Worm (Caenorhabditis elegans) whole organism, early embryonic: ENCODE data around the gene pqn-35.

ENCODE experiments used
- B0310.2 ChIP-seq: sonication (generic microtip); optimal IDR thresholded peaks from 2 replicates; lab custom pipeline; 2016; ENCODE audit warnings: mild to moderate bottlenecking, missing genetic modification characterization, missing compliant biosample characterization
- F13C5.2 ChIP-seq: sonication (generic microtip); optimal IDR thresholded peaks from 2 replicates; lab custom pipeline; 2017; ENCODE audit warnings: mild to moderate bottlenecking, missing genetic modification characterization, inconsistent platforms, missing compliant biosample characterization
- aly-1 ChIP-seq: sonication (generic microtip); optimal IDR thresholded peaks from 2 replicates; lab custom pipeline; 2016; ENCODE audit warnings: missing genetic modification characterization, missing compliant biosample characterization
- ama-1 ChIP-seq: fragments of 150-350 bp; optimal IDR thresholded peaks from 2 replicates; lab custom pipeline; 2014
- ceh-13 ChIP-seq: fragments of 200-800 bp; sonication (Bioruptor generic); optimal IDR thresholded peaks from 2 replicates; lab custom pipeline; 2018; ENCODE audit warnings: mild to moderate bottlenecking, missing genetic modification characterization, missing compliant biosample characterization
- ceh-36 ChIP-seq: sonication (generic microtip); optimal IDR thresholded peaks from 2 replicates; lab custom pipeline; 2016; ENCODE audit warnings: missing genetic modification characterization, inconsistent platforms, missing compliant biosample characterization
- ets-7 ChIP-seq: sonication (generic microtip); optimal IDR thresholded peaks from 2 replicates; lab custom pipeline; 2016; ENCODE audit warnings: missing genotype, missing genetic modification characterization, missing compliant biosample characterization
- flt-1 ChIP-seq: fragments of 200-800 bp; sonication (Bioruptor generic); IDR thresholded peaks from 2 replicates; pipeline ENCODE4 v1.3.6; 2022; ENCODE audit warnings: missing genetic modification characterization, missing compliant biosample characterization
- hmbx-1 ChIP-seq: sonication (generic microtip); optimal IDR thresholded peaks from 2 replicates; lab custom pipeline; 2016; ENCODE audit warnings: mild to moderate bottlenecking, missing genetic modification characterization, missing compliant biosample characterization
- hmg-4 ChIP-seq: fragments of 200-800 bp; sonication (Bioruptor generic); optimal IDR thresholded peaks from 2 replicates; lab custom pipeline; 2018; ENCODE audit warnings: mild to moderate bottlenecking, missing genetic modification characterization, missing compliant biosample characterization
- hnd-1 ChIP-seq: sonication (generic microtip); optimal IDR thresholded peaks from 2 replicates; lab custom pipeline; 2016; ENCODE audit warnings: missing genetic modification characterization, missing compliant biosample characterization
- pes-1 ChIP-seq: fragments of 200-800 bp; sonication (Bioruptor generic); IDR thresholded peaks from 2 replicates; pipeline ENCODE4 v1.3.6; 2022; ENCODE audit warnings: missing genetic modification reagents, missing genetic modification characterization, missing compliant biosample characterization
- scrt-1 ChIP-seq: fragments of 200-800 bp; sonication (Bioruptor generic); IDR thresholded peaks from 2 replicates; pipeline ENCODE4 v1.3.6; 2022; ENCODE audit warnings: missing genetic modification characterization, missing compliant biosample characterization
- sea-1 ChIP-seq: fragments of 200-800 bp; sonication (Bioruptor generic); conservative IDR thresholded peaks from 2 replicates; pipeline ENCODE4 v1.3.6; 2022; ENCODE audit warnings: missing genetic modification characterization, missing compliant biosample characterization
- tbx-11 ChIP-seq: fragments of 200-800 bp; sonication (Bioruptor generic); IDR thresholded peaks from 2 replicates; pipeline ENCODE4 v1.3.6; 2022; ENCODE audit warnings: missing genetic modification characterization, missing compliant biosample characterization
- tbx-37 ChIP-seq: fragments of 200-800 bp; sonication (Bioruptor generic); conservative IDR thresholded peaks from 2 replicates; pipeline ENCODE4 v1.3.6; 2022; ENCODE audit warnings: missing genetic modification reagents, missing genetic modification characterization, missing compliant biosample characterization
- tra-4 ChIP-seq: sonication (generic microtip); optimal IDR thresholded peaks from 2 replicates; lab custom pipeline; 2017; ENCODE audit warnings: missing genetic modification characterization, missing compliant biosample characterization

pqn-35 gene

DNA sequence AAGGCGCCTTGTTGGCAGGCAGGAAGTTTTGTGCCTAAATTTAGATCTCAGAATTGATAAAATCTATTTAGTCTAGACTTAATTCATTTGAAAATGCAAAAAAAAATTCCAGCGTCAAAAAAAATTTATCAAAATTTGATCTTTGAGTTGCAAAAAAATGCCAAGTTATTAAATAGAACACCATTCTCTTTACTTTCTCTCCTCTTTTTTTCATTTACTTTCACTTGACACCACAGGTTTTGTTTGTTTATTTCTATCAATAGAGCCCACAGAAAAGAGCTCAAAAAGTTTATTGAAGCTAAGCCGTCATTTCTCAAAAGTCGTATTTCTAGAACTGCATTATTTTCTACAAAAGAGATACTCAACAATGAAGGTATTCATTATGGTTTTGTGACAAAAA is at the start of gene pqn-35:
pqn-35 (plus strand) TSS at position 301 of the 400 bp plus-strand sequence.
- TF ChIP-seq aly-1 (no peak), ama-1 (lab: Kevin White, UChicago) (no peak), ceh-36 (tag; lab: Kevin White, UChicago) (no peak), tbx-11 (GFP tag; lab: Robert Waterston, UW) (no peak), hnd-1 (tag; lab: Kevin White, UChicago) (no peak), B0310.2 (tag; lab: Kevin White, UChicago) (no peak), F13C5.2 (tag; lab: Kevin White, UChicago) (no peak), flt-1 (GFP tag; lab: Robert Waterston, UW) (no peak), hmg-4 (GFP tag; lab: Kevin White, UChicago) (no peak), ets-7 (no peak), ceh-13 (GFP tag; lab: Kevin White, UChicago) (no peak), scrt-1 (GFP tag; lab: Robert Waterston, UW) (no peak)

DNA sequence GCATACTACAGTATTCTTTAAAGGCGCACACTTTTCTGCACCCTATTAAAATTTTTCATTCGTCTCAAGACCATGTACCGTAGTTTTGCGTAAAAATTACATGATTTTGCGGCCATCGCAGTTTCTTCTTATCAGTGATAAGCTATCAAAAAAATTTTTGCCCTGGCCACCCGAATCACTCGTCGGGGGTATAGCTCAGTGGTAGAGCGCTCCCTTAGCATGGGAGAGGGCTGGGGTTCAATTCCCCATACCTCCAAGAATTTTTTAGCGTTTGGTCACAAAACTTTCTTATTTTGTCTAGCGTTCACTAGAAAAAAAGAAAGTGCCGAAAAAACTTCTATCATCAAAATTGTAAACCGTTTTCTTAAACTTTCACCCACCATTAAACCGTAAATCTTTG is 47.6 kb upstream of the pqn-35 start:
- TF ChIP-seq F13C5.2 (tag; lab: Kevin White, UChicago) = no peak
- no peak for TF ChIP-seq flt-1 (GFP tag; lab: Robert Waterston, UW)
- TF ChIP-seq hmg-4 (GFP tag; lab: Kevin White, UChicago) = no peak
- TF ChIP-seq ceh-13 (GFP tag; lab: Kevin White, UChicago) = no peak
- no peak for TF ChIP-seq ets-7
- TF ChIP-seq pes-1 (GFP tag; lab: Robert Waterston, UW) = no peak
- TF ChIP-seq ceh-36 (tag; lab: Kevin White, UChicago) = no peak
- TF ChIP-seq tbx-11 (GFP tag; lab: Robert Waterston, UW) = no peak
- TF ChIP-seq B0310.2 (tag; lab: Kevin White, UChicago) = no peak
- TF ChIP-seq hmbx-1 (tag; lab: Kevin White, UChicago) = no peak
- no peak for TF ChIP-seq tbx-37 (GFP tag; lab: Robert Waterston, UW)
- TF ChIP-seq scrt-1 (GFP tag; lab: Robert Waterston, UW) = no peak
- TF ChIP-seq ama-1 (lab: Kevin White, UChicago) = no peak
- no peak for TF ChIP-seq aly-1
- no peak for TF ChIP-seq tra-4 (tag; lab: Kevin White, UChicago)

DNA sequence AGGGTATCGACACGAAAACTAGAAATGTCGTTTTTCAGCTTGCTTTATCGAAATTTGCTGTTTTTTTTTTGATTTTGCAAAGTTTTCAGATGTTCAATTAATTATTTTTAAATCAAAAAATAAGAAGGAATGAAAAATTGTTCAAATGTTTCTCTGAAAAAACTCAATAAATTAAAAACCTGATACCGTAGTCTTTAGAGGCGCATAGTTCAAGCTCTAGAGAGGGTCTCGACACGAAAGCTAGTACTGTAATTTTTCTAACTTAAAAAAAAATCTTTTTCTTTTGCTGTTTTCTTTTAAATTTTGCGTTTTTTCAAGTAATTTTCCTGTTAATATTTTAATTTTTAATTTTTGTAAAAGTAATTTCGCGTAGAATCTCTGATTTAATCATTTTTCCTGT is 46.6 kb upstream of the pqn-35 start:
- TF ChIP-seq F13C5.2 (tag; lab: Kevin White, UChicago) = no peak
- TF ChIP-seq ama-1 (lab: Kevin White, UChicago) = no peak
- no peak for TF ChIP-seq tbx-11 (GFP tag; lab: Robert Waterston, UW)
- TF ChIP-seq aly-1 = no peak
- no peak for TF ChIP-seq ceh-36 (tag; lab: Kevin White, UChicago)
- TF ChIP-seq B0310.2 (tag; lab: Kevin White, UChicago) = no peak
- TF ChIP-seq sea-1 (GFP tag; lab: Robert Waterston, UW) = no peak
- no peak for TF ChIP-seq tbx-37 (GFP tag; lab: Robert Waterston, UW)
- TF ChIP-seq ceh-13 (GFP tag; lab: Kevin White, UChicago) = no peak
- TF ChIP-seq hnd-1 (tag; lab: Kevin White, UChicago) = no peak
- no peak for TF ChIP-seq pes-1 (GFP tag; lab: Robert Waterston, UW)
- no peak for TF ChIP-seq hmbx-1 (tag; lab: Kevin White, UChicago)
- TF ChIP-seq scrt-1 (GFP tag; lab: Robert Waterston, UW) = no peak
- no peak for TF ChIP-seq tra-4 (tag; lab: Kevin White, UChicago)
- no peak for TF ChIP-seq hmg-4 (GFP tag; lab: Kevin White, UChicago)
- TF ChIP-seq ets-7 = no peak

DNA sequence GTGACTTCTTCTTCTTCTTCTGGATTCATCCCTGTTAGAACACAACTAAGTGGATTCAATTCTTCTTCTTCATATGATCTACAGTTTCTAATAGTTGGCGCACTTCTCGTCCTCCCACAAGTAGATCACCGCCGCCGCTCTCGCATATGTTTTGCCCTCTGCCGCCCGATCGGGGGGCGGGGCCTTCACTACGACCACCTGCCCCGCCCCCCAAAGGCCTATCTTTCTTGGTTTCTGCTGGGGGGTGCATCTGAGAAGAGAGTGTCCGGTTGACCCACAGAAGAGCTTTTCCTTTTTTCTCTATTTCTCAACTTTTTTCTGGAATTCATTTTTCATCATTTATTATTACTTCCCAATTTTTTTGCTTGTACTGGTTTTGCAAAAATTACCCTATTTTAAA is 41.7 kb upstream of the pqn-35 start:
- TF ChIP-seq scrt-1 (GFP tag; lab: Robert Waterston, UW) (peak; percentile 74), F13C5.2 (tag; lab: Kevin White, UChicago) (peak; percentile 32), tbx-11 (GFP tag; lab: Robert Waterston, UW) (no peak), hnd-1 (tag; lab: Kevin White, UChicago) (no peak), tra-4 (tag; lab: Kevin White, UChicago) (no peak), hmg-4 (GFP tag; lab: Kevin White, UChicago) (peak; percentile 75), hmbx-1 (tag; lab: Kevin White, UChicago) (no peak), ceh-13 (GFP tag; lab: Kevin White, UChicago) (no peak), pes-1 (GFP tag; lab: Robert Waterston, UW) (peak; percentile 29; the same call in 1 of the 2 replicates), aly-1 (no peak), sea-1 (GFP tag; lab: Robert Waterston, UW) (no peak), ceh-36 (tag; lab: Kevin White, UChicago) (no peak), ets-7 (no peak)

DNA sequence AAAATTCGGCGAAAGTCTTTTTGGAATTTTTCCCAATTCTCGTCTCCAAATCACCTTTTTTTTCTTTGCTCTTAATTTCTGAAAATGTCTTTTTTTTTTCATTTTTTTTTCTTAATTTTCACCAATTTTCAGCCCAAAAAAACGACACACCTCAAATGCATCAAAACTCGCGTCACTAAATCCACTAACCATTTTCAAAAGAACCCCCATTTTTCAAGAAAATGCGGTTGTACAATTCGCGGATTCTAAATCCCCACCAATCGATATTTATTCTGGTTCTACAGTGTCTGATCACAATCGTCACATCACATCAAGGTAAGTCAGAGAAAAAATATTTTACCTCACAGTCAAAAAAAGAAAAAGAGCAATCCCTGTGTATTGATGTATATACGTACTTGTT is 40.9 kb upstream of the pqn-35 start, which contains the start of gene vab-1:
vab-1 (plus strand) TSS at position 133 of the 400 bp plus-strand sequence.
- no peak for TF ChIP-seq tbx-11 (GFP tag; lab: Robert Waterston, UW)
- TF ChIP-seq flt-1 (GFP tag; lab: Robert Waterston, UW) = no peak
- no peak for TF ChIP-seq ceh-36 (tag; lab: Kevin White, UChicago)

DNA sequence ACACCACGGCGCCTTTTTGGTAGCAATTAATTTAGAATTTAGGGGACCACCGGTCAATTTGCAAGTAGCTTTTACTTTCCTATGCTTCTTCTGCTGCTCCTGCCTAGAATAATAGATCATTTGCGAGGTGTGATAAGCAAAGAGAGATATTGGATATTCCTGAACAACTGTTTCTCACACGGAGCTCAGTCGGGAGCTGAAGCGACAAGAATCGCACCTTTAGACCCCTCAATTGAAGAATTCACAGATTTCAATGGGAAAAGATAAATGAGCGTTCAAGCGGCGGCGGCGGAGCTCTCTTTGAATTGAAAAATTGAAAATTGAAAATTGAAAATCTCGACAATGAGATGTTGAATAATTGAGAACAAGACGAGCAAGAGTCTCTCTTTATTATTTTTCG is 40.2 kb upstream of the pqn-35 start:
- no peak for TF ChIP-seq ama-1 (lab: Kevin White, UChicago)
- TF ChIP-seq tbx-11 (GFP tag; lab: Robert Waterston, UW) = no peak
- no peak for TF ChIP-seq pes-1 (GFP tag; lab: Robert Waterston, UW)
- TF ChIP-seq flt-1 (GFP tag; lab: Robert Waterston, UW) = no peak

DNA sequence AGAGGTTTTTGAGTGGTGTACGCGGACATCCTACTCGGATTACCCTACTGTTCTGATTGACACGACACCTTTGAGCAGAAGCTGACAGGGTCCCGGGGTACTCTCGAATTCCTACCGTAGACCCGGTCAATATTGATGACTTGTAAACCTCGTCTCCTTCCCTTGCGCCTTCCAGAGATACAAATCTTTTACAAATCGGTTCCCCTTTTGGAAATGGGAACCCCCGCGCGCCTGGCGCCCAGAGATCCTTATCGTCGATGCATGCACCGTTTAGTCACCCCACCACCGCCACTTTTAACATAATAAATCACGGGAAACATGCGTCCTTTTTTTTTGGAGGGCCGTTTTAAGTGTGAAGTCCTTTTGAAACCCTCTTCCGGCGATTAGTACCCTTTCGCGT is 39.7 kb upstream of the pqn-35 start:
- TF ChIP-seq scrt-1 (GFP tag; lab: Robert Waterston, UW) (no peak), sea-1 (GFP tag; lab: Robert Waterston, UW) (no peak)

DNA sequence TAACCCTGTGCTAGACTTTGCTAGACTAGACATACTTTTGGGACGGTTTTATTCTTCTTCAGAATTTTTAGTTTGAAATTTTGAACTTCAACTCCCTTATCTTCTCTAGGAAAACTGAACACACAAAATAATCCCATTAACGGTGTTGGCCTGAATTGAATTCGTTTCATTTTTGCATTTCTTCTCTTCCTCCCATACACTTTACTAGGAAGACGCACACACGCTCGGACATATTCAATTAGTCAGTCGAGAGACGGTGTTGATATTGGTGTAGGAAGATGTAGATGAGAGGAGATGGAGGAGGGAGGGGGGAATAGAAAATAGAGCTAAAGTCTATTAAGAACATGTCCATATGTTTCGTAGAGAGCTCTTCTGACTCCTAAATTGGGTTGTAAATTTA is 38.1 kb upstream of the pqn-35 start:
- TF ChIP-seq flt-1 (GFP tag; lab: Robert Waterston, UW) (no peak), tbx-37 (GFP tag; lab: Robert Waterston, UW) (0 out of 2 replicates have a peak, but pooled peaks have one; percentile 7)
